Worm (Caenorhabditis elegans): ENCODE measurements around the gene prdm-14.

- TF ChIP-seq dmd-4 (tag; optimal IDR thresholded peaks at IDR 0.05) (no peak), ztf-4 (tag; optimal IDR thresholded peaks at IDR 0.05) (no peak), ceh-16 (tag; optimal IDR thresholded peaks at IDR 0.05) (no peak), blmp-1 (tag; optimal IDR thresholded peaks at IDR 0.05; ENCODE audit: insufficient read depth) (no peak), nhr-12 (tag; optimal IDR thresholded peaks at IDR 0.05) (no peak), lsy-2 (tag; optimal IDR thresholded peaks at IDR 0.05) (no peak), nhr-11 (tag; optimal IDR thresholded peaks at IDR 0.05) (no peak), unc-62 (GFP tag; optimal IDR thresholded peaks at IDR 0.05) (no peak), zag-1 (tag; optimal IDR thresholded peaks at IDR 0.05) (no peak), lin-13 (GFP tag; optimal IDR thresholded peaks at IDR 0.05) (no peak), F13H6.1 (tag; optimal IDR thresholded peaks at IDR 0.05) (no peak), egl-27 (tag; optimal IDR thresholded peaks at IDR 0.05) (no peak), ceh-82 (tag; optimal IDR thresholded peaks at IDR 0.05) (no peak)
Measured at ce11 chrX:9021645-9022044, 24.4 kb upstream of the prdm-14 start, which contains the start of gene T25B6.5.

All from whole organism, L2 larva.